Worm (Caenorhabditis elegans): ENCODE data around the gene Y22F5A.11.

The Y22F5A.11 gene

ce11 chrV:10280112-10280511, 4.7 kb upstream of the Y22F5A.11 start:
- TF ChIP-seq fkh-10 (GFP tag; optimal IDR thresholded peaks at IDR 0.05) (no peak), mml-1 (tag; optimal IDR thresholded peaks at IDR 0.05) (no peak), ceh-9 (tag; optimal IDR thresholded peaks at IDR 0.05) (no peak), snpc-4 (tag; optimal IDR thresholded peaks at IDR 0.05) (no peak), nhr-25 (tag; optimal IDR thresholded peaks at IDR 0.05) (no peak), daf-12 (tag; optimal IDR thresholded peaks at IDR 0.05) (no peak), pqm-1 (tag; optimal IDR thresholded peaks at IDR 0.05) (peak; percentile 85), ama-1 (optimal IDR thresholded peaks at IDR 0.05) (no peak), elt-1 (tag; optimal IDR thresholded peaks at IDR 0.05) (no peak), lsy-12 (tag; optimal IDR thresholded peaks at IDR 0.05) (no peak), nhr-67 (tag; optimal IDR thresholded peaks at IDR 0.05) (no peak), ceh-82 (tag; optimal IDR thresholded peaks at IDR 0.05) (no peak), lin-15B (tag; optimal IDR thresholded peaks at IDR 0.05) (no peak), mdl-1 (tag; optimal IDR thresholded peaks at IDR 0.05) (no peak), nhr-12 (tag; optimal IDR thresholded peaks at IDR 0.05) (no peak), nhr-237 (tag; optimal IDR thresholded peaks at IDR 0.05) (no peak), skn-1 (tag; optimal IDR thresholded peaks at IDR 0.05) (no peak), R02D3.7 (tag; optimal IDR thresholded peaks at IDR 0.05) (no peak), unc-62 (GFP tag; optimal IDR thresholded peaks at IDR 0.05) (no peak), lin-39 (tag; optimal IDR thresholded peaks at IDR 0.05) (no peak), tbx-2 (tag; optimal IDR thresholded peaks at IDR 0.05) (no peak), nhr-76 (tag; optimal IDR thresholded peaks at IDR 0.05) (no peak), jun-1 (tag; optimal IDR thresholded peaks at IDR 0.05) (peak; percentile 37), fos-1 (tag; optimal IDR thresholded peaks at IDR 0.05) (peak; percentile 23), nfya-1 (tag; optimal IDR thresholded peaks at IDR 0.05; ENCODE audit: insufficient read depth) (no peak), pha-4 (tag; optimal IDR thresholded peaks at IDR 0.05) (peak; percentile 34), ceh-16 (tag; optimal IDR thresholded peaks at IDR 0.05) (no peak), elt-2 (tag; optimal IDR thresholded peaks at IDR 0.05) (peak; percentile 89), aly-2 (tag; optimal IDR thresholded peaks at IDR 0.05) (no peak), nhr-11 (tag; optimal IDR thresholded peaks at IDR 0.05) (no peak), nhr-23 (tag; optimal IDR thresholded peaks at IDR 0.05) (no peak)

- TF ChIP-seq nhr-12 (tag; optimal IDR thresholded peaks at IDR 0.05), result no peak
- peak; percentile 83 for TF ChIP-seq pqm-1 (tag; optimal IDR thresholded peaks at IDR 0.05)
- peak; percentile 87 for TF ChIP-seq elt-2 (tag; optimal IDR thresholded peaks at IDR 0.05)
These were observed 2.1 kb upstream of the Y22F5A.11 start, which contains the start of gene lys-1 for ce11 chrV:10277579-10277978. TSS of gene lys-1 (plus strand) at chrV:10277904.

ce11 chrV:10276038-10276437, 592 bp upstream of the Y22F5A.11 start:
- TF ChIP-seq ztf-4 (tag; optimal IDR thresholded peaks at IDR 0.05) (no peak), nhr-237 (tag; optimal IDR thresholded peaks at IDR 0.05) (no peak), unc-39 (tag; optimal IDR thresholded peaks at IDR 0.05) (no peak), ceh-16 (tag; optimal IDR thresholded peaks at IDR 0.05) (no peak), elt-2 (tag; optimal IDR thresholded peaks at IDR 0.05) (no peak), ceh-82 (tag; optimal IDR thresholded peaks at IDR 0.05) (no peak), aly-2 (tag; optimal IDR thresholded peaks at IDR 0.05) (no peak), nhr-25 (tag; optimal IDR thresholded peaks at IDR 0.05) (no peak), fos-1 (tag; optimal IDR thresholded peaks at IDR 0.05) (no peak), fkh-10 (GFP tag; optimal IDR thresholded peaks at IDR 0.05) (no peak)

- peak; percentile 56 for TF ChIP-seq ceh-28 (tag; optimal IDR thresholded peaks at IDR 0.05)
- no peak for TF ChIP-seq pha-4 (tag; optimal IDR thresholded peaks at IDR 0.05)
- peak; percentile 46 for TF ChIP-seq nhr-11 (tag; optimal IDR thresholded peaks at IDR 0.05)
- peak; percentile 81 for TF ChIP-seq unc-62 (GFP tag; optimal IDR thresholded peaks at IDR 0.05)
- TF ChIP-seq fkh-2 (tag; optimal IDR thresholded peaks at IDR 0.05), result no peak
- TF ChIP-seq sea-2 (GFP tag; optimal IDR thresholded peaks at IDR 0.05), result peak; percentile 64
- TF ChIP-seq elt-1 (tag; optimal IDR thresholded peaks at IDR 0.05), result peak; percentile 67
- TF ChIP-seq elt-2 (tag; optimal IDR thresholded peaks at IDR 0.05), result no peak
- TF ChIP-seq ama-1 (optimal IDR thresholded peaks at IDR 0.05), result no peak
- TF ChIP-seq snpc-4 (tag; optimal IDR thresholded peaks at IDR 0.05), result peak; percentile 55
- TF ChIP-seq eor-1 (tag; optimal IDR thresholded peaks at IDR 0.05), result no peak
- TF ChIP-seq nfya-1 (tag; optimal IDR thresholded peaks at IDR 0.05; ENCODE audit: insufficient read depth), result peak; percentile 77
- no peak for TF ChIP-seq ceh-16 (tag; optimal IDR thresholded peaks at IDR 0.05)
- TF ChIP-seq hmg-11 (tag; optimal IDR thresholded peaks at IDR 0.05), result peak; percentile 76
- TF ChIP-seq fkh-10 (GFP tag; optimal IDR thresholded peaks at IDR 0.05), result peak; percentile 85
These were observed 1.6 kb downstream of the Y22F5A.11 start for ce11 chrV:10273837-10274236.

Measured in whole organism, L3 larva.